Worm (Caenorhabditis elegans) whole organism, L4 larva: ENCODE data around the gene smg-8.
A peak's percentile ranks its signal among the peaks of the same experiment; 100 is the strongest.

Experiments
- F10B5.3 ChIP-seq: sonication (generic microtip); optimal IDR thresholded peaks from 2 replicates; lab custom pipeline; 2016; ENCODE audit warnings: mild to moderate bottlenecking, missing genetic modification characterization, missing compliant biosample characterization
- F49E8.2 ChIP-seq: sonication (generic microtip); optimal IDR thresholded peaks from 2 replicates; lab custom pipeline; 2016; ENCODE audit warnings: missing compliant biosample characterization, mild to moderate bottlenecking, missing genetic modification characterization, borderline replicate concordance
- R02D3.7 ChIP-seq: fragments of 150-350 bp; sonication (generic microtip); optimal IDR thresholded peaks from 3 replicates; lab custom pipeline; 2014; ENCODE audit warnings: missing biosample characterization, missing genetic modification characterization
- Y5F2A.4 ChIP-seq: fragments of 200-800 bp; sonication (Bioruptor generic); optimal IDR thresholded peaks from 2 replicates; lab custom pipeline; 2018; ENCODE audit warnings: mild to moderate bottlenecking, missing genetic modification characterization, missing compliant biosample characterization
- Y75B8A.6 ChIP-seq: fragments of 200-800 bp; sonication (Bioruptor generic); IDR thresholded peaks from 2 replicates; pipeline ENCODE4 v1.3.6; 2022; ENCODE audit warnings: missing genetic modification reagents, missing genetic modification characterization, missing compliant biosample characterization
- ama-1 ChIP-seq: fragments of 150-350 bp; optimal IDR thresholded peaks from 2 replicates; lab custom pipeline; 2014; ENCODE audit warnings: inconsistent platforms, mixed read lengths
- arid-1 ChIP-seq: fragments of 200-800 bp; sonication (Bioruptor generic); conservative IDR thresholded peaks from 2 replicates; pipeline ENCODE4 v1.3.6; 2022; ENCODE audit warnings: missing genetic modification reagents, missing genetic modification characterization, missing compliant biosample characterization
- attf-4 ChIP-seq: sonication (generic microtip); optimal IDR thresholded peaks from 3 replicates; lab custom pipeline; 2017; ENCODE audit warnings: missing biosample characterization, missing genetic modification characterization
- ceh-28 ChIP-seq: fragments of 150-350 bp; optimal IDR thresholded peaks from 2 replicates; lab custom pipeline; 2014; ENCODE audit warnings: missing biosample characterization, missing genetic modification reagents, missing genetic modification characterization
- ceh-82 ChIP-seq: sonication (generic microtip); optimal IDR thresholded peaks from 2 replicates; lab custom pipeline; 2017; ENCODE audit warnings: missing biosample characterization, missing genetic modification characterization
- ces-1 ChIP-seq: fragments of 150-350 bp; sonication (generic microtip); optimal IDR thresholded peaks from 4 replicates; lab custom pipeline; 2014; ENCODE audit warnings: missing biosample characterization, missing genetic modification reagents, missing genetic modification characterization
- daf-19 ChIP-seq: fragments of 200-800 bp; sonication (Bioruptor generic); conservative IDR thresholded peaks from 2 replicates; pipeline ENCODE4 v1.3.6; 2022; ENCODE audit warnings: missing genetic modification characterization, missing compliant biosample characterization
- daf-8 ChIP-seq: fragments of 200-800 bp; sonication (Bioruptor generic); IDR thresholded peaks from 2 replicates; pipeline ENCODE4 v1.3.6; 2022; ENCODE audit warnings: missing genetic modification characterization, missing compliant biosample characterization
- dmd-9 ChIP-seq: fragments of 200-800 bp; sonication (Bioruptor generic); IDR thresholded peaks from 2 replicates; pipeline ENCODE4 v1.3.6; 2022; ENCODE audit warnings: missing genetic modification reagents, missing genetic modification characterization, missing compliant biosample characterization
- dpl-1 ChIP-seq: fragments of 150-350 bp; optimal IDR thresholded peaks from 2 replicates; lab custom pipeline; 2014; ENCODE audit warnings: missing biosample characterization, missing genetic modification reagents, missing genetic modification characterization
- duxl-1 ChIP-seq: sonication (generic microtip); optimal IDR thresholded peaks from 2 replicates; lab custom pipeline; 2016; ENCODE audit warnings: mild to moderate bottlenecking, missing genetic modification characterization, moderate library complexity, missing compliant biosample characterization; ENCODE audit not compliant: poor library complexity
- dve-1 ChIP-seq: sonication (generic microtip); optimal IDR thresholded peaks from 2 replicates; lab custom pipeline; 2017; ENCODE audit warnings: antibody characterized with exemption, mild to moderate bottlenecking, missing genetic modification characterization, missing compliant biosample characterization; ENCODE audit not compliant: insufficient read depth
- egl-43 ChIP-seq: fragments of 200-800 bp; sonication (Bioruptor generic); IDR thresholded peaks from 2 replicates; pipeline ENCODE4 v1.3.6; 2022; ENCODE audit warnings: missing genetic modification reagents, missing genetic modification characterization, missing compliant biosample characterization
- hlh-11 ChIP-seq: fragments of 200-800 bp; sonication (Bioruptor generic); optimal IDR thresholded peaks from 2 replicates; lab custom pipeline; 2018; ENCODE audit warnings: mild to moderate bottlenecking, missing genetic modification characterization, missing compliant biosample characterization
- hmg-1.1 ChIP-seq: fragments of 200-800 bp; sonication (Bioruptor generic); IDR thresholded peaks from 2 replicates; pipeline ENCODE4 v1.3.6; 2022; ENCODE audit warnings: missing genetic modification reagents, missing genetic modification characterization, missing compliant biosample characterization
- lim-7 ChIP-seq: fragments of 200-800 bp; sonication (Bioruptor generic); IDR thresholded peaks from 2 replicates; pipeline ENCODE4 v1.3.6; 2022; ENCODE audit warnings: missing genetic modification characterization, missing compliant biosample characterization
- lin-13 ChIP-seq: fragments of 150-350 bp; optimal IDR thresholded peaks from 2 replicates; lab custom pipeline; 2014; ENCODE audit warnings: missing biosample characterization, missing genetic modification reagents, missing genetic modification characterization
- lin-15B ChIP-seq: fragments of 150-350 bp; sonication (generic microtip); optimal IDR thresholded peaks from 3 replicates; lab custom pipeline; 2014; ENCODE audit warnings: missing biosample characterization, missing genetic modification characterization
- lin-29 ChIP-seq: fragments of 200-800 bp; sonication (Bioruptor generic); IDR thresholded peaks from 2 replicates; pipeline ENCODE4 v1.3.6; 2022; ENCODE audit warnings: missing genetic modification reagents, missing genetic modification characterization, missing compliant biosample characterization
- lin-38 ChIP-seq: fragments of 200-800 bp; sonication (Bioruptor generic); IDR thresholded peaks from 2 replicates; pipeline ENCODE4 v1.3.6; 2022; ENCODE audit warnings: missing genetic modification reagents, missing genetic modification characterization, missing compliant biosample characterization
- lin-39 ChIP-seq: fragments of 150-350 bp; optimal IDR thresholded peaks from 2 replicates; lab custom pipeline; 2014; ENCODE audit warnings: missing biosample characterization, missing genetic modification reagents, missing genetic modification characterization
- mep-1 ChIP-seq: fragments of 150-350 bp; sonication (generic microtip); optimal IDR thresholded peaks from 3 replicates; lab custom pipeline; 2014; ENCODE audit warnings: missing biosample characterization, missing genetic modification characterization
- mes-2 ChIP-seq: sonication (generic microtip); optimal IDR thresholded peaks from 2 replicates; lab custom pipeline; 2016; ENCODE audit warnings: missing genotype, mild to moderate bottlenecking, missing genetic modification characterization, missing compliant biosample characterization; ENCODE audit not compliant: poor library complexity, severe bottlenecking
- nhr-10 ChIP-seq: fragments of 150-350 bp; optimal IDR thresholded peaks from 2 replicates; lab custom pipeline; 2014; ENCODE audit warnings: missing biosample characterization, missing genetic modification characterization
- nhr-102 ChIP-seq: sonication (generic microtip); optimal IDR thresholded peaks from 2 replicates; lab custom pipeline; 2016; ENCODE audit warnings: mild to moderate bottlenecking, missing genetic modification characterization, moderate library complexity, missing compliant biosample characterization
- nhr-25 ChIP-seq: sonication (generic microtip); optimal IDR thresholded peaks from 2 replicates; lab custom pipeline; 2017; ENCODE audit warnings: missing genetic modification characterization, mild to moderate bottlenecking, missing compliant biosample characterization, antibody characterized with exemption, moderate library complexity, borderline replicate concordance; ENCODE audit not compliant: insufficient read depth
- nhr-28 ChIP-seq: fragments of 150-350 bp; optimal IDR thresholded peaks from 2 replicates; lab custom pipeline; 2014; ENCODE audit warnings: missing biosample characterization, missing genetic modification characterization
- nhr-41 ChIP-seq: fragments of 200-800 bp; sonication (Bioruptor generic); IDR thresholded peaks from 2 replicates; pipeline ENCODE4 v1.3.6; 2022; ENCODE audit warnings: missing genetic modification reagents, missing genetic modification characterization, missing compliant biosample characterization
- nhr-48 ChIP-seq: sonication (generic microtip); optimal IDR thresholded peaks from 2 replicates; lab custom pipeline; 2016; ENCODE audit warnings: mild to moderate bottlenecking, missing genetic modification characterization, missing compliant biosample characterization
- nhr-6 ChIP-seq: fragments of 150-350 bp; optimal IDR thresholded peaks from 2 replicates; lab custom pipeline; 2014; ENCODE audit warnings: missing biosample characterization, missing genetic modification characterization
- nhr-76 ChIP-seq: fragments of 150-350 bp; optimal IDR thresholded peaks from 2 replicates; lab custom pipeline; 2014; ENCODE audit warnings: missing biosample characterization, missing genetic modification characterization
- pqm-1 ChIP-seq: sonication (generic microtip); optimal IDR thresholded peaks from 2 replicates; lab custom pipeline; 2017; ENCODE audit warnings: missing biosample characterization, missing genetic modification characterization
- rbr-2 ChIP-seq: sonication (generic microtip); optimal IDR thresholded peaks from 2 replicates; lab custom pipeline; 2016; ENCODE audit warnings: missing genotype, missing genetic modification characterization, missing compliant biosample characterization
- saeg-2 ChIP-seq: fragments of 200-800 bp; sonication (Bioruptor generic); IDR thresholded peaks from 2 replicates; pipeline ENCODE4 v1.3.6; 2022; ENCODE audit warnings: missing genetic modification reagents, missing genetic modification characterization, missing compliant biosample characterization
- set-16 ChIP-seq: fragments of 200-800 bp; sonication (Bioruptor generic); IDR thresholded peaks from 2 replicates; pipeline ENCODE4 v1.3.6; 2022; ENCODE audit warnings: missing genetic modification reagents, missing genetic modification characterization, missing compliant biosample characterization
- snpc-1.2 ChIP-seq: fragments of 200-800 bp; sonication (Bioruptor generic); IDR thresholded peaks from 2 replicates; pipeline ENCODE4 v1.3.6; 2022; ENCODE audit warnings: missing genetic modification reagents, missing genetic modification characterization, missing compliant biosample characterization
- tag-97 ChIP-seq: fragments of 200-800 bp; sonication (Bioruptor generic); IDR thresholded peaks from 2 replicates; pipeline ENCODE4 v1.3.6; 2022; ENCODE audit warnings: missing genetic modification characterization, missing compliant biosample characterization
- unc-130 ChIP-seq: sonication (generic microtip); optimal IDR thresholded peaks from 2 replicates; lab custom pipeline; 2016; ENCODE audit warnings: missing genetic modification reagents, missing genetic modification characterization, missing compliant biosample characterization
- unc-39 ChIP-seq: sonication (generic microtip); optimal IDR thresholded peaks from 2 replicates; lab custom pipeline; 2017; ENCODE audit warnings: missing biosample characterization, missing genetic modification characterization
- unc-62 ChIP-seq, 3 experiments: fragments of 150-350 bp in 1 of 3; sonication (generic microtip); optimal IDR thresholded peaks in 2 of 3; peaks in 1 of 3; 1 replicate in 1 of 3; 2 replicates in 2 of 3; lab custom pipeline; 2014 to 2017; ENCODE audit warnings: missing biosample characterization in 3 of 3, missing genetic modification characterization in 3 of 3, missing genetic modification reagents in 3 of 3, missing genotype in 1 of 3
- vab-7 ChIP-seq: fragments of 200-800 bp; sonication (Bioruptor generic); IDR thresholded peaks from 2 replicates; pipeline ENCODE4 v1.3.6; 2022; ENCODE audit warnings: missing genetic modification reagents, missing genetic modification characterization, missing compliant biosample characterization
- zag-1 ChIP-seq: fragments of 150-350 bp; optimal IDR thresholded peaks from 2 replicates; lab custom pipeline; 2014; ENCODE audit warnings: missing biosample characterization, missing genetic modification characterization
- zfp-2 ChIP-seq: sonication (generic microtip); optimal IDR thresholded peaks from 2 replicates; lab custom pipeline; 2016; ENCODE audit warnings: mild to moderate bottlenecking, missing genetic modification characterization, missing compliant biosample characterization
- zip-2 ChIP-seq: fragments of 150-350 bp; optimal IDR thresholded peaks from 2 replicates; lab custom pipeline; 2014; ENCODE audit warnings: missing biosample characterization, missing genetic modification characterization
- ztf-11 ChIP-seq: fragments of 150-350 bp; optimal IDR thresholded peaks from 2 replicates; lab custom pipeline; 2014; ENCODE audit warnings: missing biosample characterization, missing genetic modification characterization
- ztf-7 ChIP-seq: fragments of 150-350 bp; optimal IDR thresholded peaks from 2 replicates; lab custom pipeline; 2014; ENCODE audit warnings: missing biosample characterization, missing genetic modification characterization

The smg-8 gene

ce11 chrII:14496809-14497208 lies 55.6 kb downstream of the smg-8 start (continued):
- no peak for TF ChIP-seq lin-15B (tag; lab: Kevin White, UChicago)
- TF ChIP-seq nhr-28 (tag; lab: Kevin White, UChicago): peak; percentile 91
- peak; percentile 92 for TF ChIP-seq mes-2 (tag; lab: Kevin White, UChicago)
- peak; percentile 89 for TF ChIP-seq nhr-102 (tag; lab: Kevin White, UChicago)
- peak; percentile 41 for TF ChIP-seq zip-2 (tag; lab: Kevin White, UChicago)
- peak; percentile 81 for TF ChIP-seq snpc-1.2 (GFP tag; lab: Robert Waterston, UW)
- no peak for TF ChIP-seq tag-97 (GFP tag; lab: Robert Waterston, UW)
- TF ChIP-seq lin-38 (GFP tag; lab: Robert Waterston, UW): peak; percentile 85
- peak; percentile 46 for TF ChIP-seq lin-13 (GFP tag; lab: Kevin White, UChicago)
- TF ChIP-seq nhr-41 (GFP tag; lab: Robert Waterston, UW): peak; percentile 87
- TF ChIP-seq arid-1 (GFP tag; lab: Robert Waterston, UW): peak; percentile 87
- TF ChIP-seq daf-8 (GFP tag; lab: Robert Waterston, UW): 0 out of 2 replicates have a peak, but pooled peaks have one; percentile 58
- peak; percentile 90 for TF ChIP-seq dve-1
- TF ChIP-seq rbr-2 (tag; lab: Kevin White, UChicago): peak; percentile 77
- peak; percentile 61 for TF ChIP-seq ztf-7 (tag; lab: Kevin White, UChicago)
- peak; percentile 83 for TF ChIP-seq mep-1 (tag; lab: Kevin White, UChicago)
- TF ChIP-seq R02D3.7: peak; percentile 7
- peak; percentile 57 for TF ChIP-seq F10B5.3 (tag; lab: Kevin White, UChicago)
- no peak for TF ChIP-seq lin-39 (tag; lab: Kevin White, UChicago)
- peak in 1 of 2 experiments; percentile 93 for TF ChIP-seq unc-62 (GFP tag; optimal IDR thresholded peaks at IDR 0.05 in 1 of 2; lab: Kevin White, UChicago)
- no peak for TF ChIP-seq unc-62 (tag; optimal IDR thresholded peaks at IDR 0.05; lab: Kevin White, UChicago)
- TF ChIP-seq F49E8.2 (tag; lab: Kevin White, UChicago): peak; percentile 78
- no peak for TF ChIP-seq ces-1 (GFP tag; lab: Kevin White, UChicago)
- TF ChIP-seq Y5F2A.4 (GFP tag; lab: Kevin White, UChicago): peak; percentile 76
- peak; percentile 24; the same call in 1 of the 2 replicates for TF ChIP-seq set-16 (GFP tag; lab: Robert Waterston, UW)
- TF ChIP-seq nhr-25: peak; percentile 80
- peak; percentile 95 for TF ChIP-seq daf-19 (GFP tag; lab: Robert Waterston, UW)
- TF ChIP-seq unc-39 (tag; lab: Kevin White, UChicago): no peak
- peak; percentile 86 for TF ChIP-seq duxl-1 (tag; lab: Kevin White, UChicago)
- TF ChIP-seq pqm-1: peak; percentile 32
- TF ChIP-seq Y75B8A.6 (GFP tag; lab: Robert Waterston, UW): peak; percentile 44; the same call in 1 of the 2 replicates
- no peak for TF ChIP-seq ceh-28 (tag; lab: Kevin White, UChicago)
- TF ChIP-seq dmd-9: peak; percentile 76
- peak; percentile 63 for TF ChIP-seq lin-29 (GFP tag; lab: Robert Waterston, UW)
- no peak for TF ChIP-seq zag-1 (tag; lab: Kevin White, UChicago)
- TF ChIP-seq ceh-82 (tag; lab: Kevin White, UChicago): no peak
- peak; percentile 80 for TF ChIP-seq hlh-11
- peak; percentile 92 for TF ChIP-seq unc-130 (GFP tag; lab: Kevin White, UChicago)
- TF ChIP-seq lim-7: peak; percentile 97
- TF ChIP-seq dpl-1 (GFP tag; lab: Kevin White, UChicago): peak; percentile 68
- TF ChIP-seq ama-1 (lab: Kevin White, UChicago): no peak
- peak; percentile 86 for TF ChIP-seq hmg-1.1 (GFP tag; lab: Robert Waterston, UW)
- no peak for TF ChIP-seq nhr-76 (tag; lab: Kevin White, UChicago)
- peak; percentile 41 for TF ChIP-seq attf-4
- TF ChIP-seq zfp-2: peak; percentile 69
- peak; percentile 97 for TF ChIP-seq egl-43 (GFP tag; lab: Robert Waterston, UW)
- TF ChIP-seq nhr-48: peak; percentile 87
- TF ChIP-seq nhr-6 (tag; lab: Kevin White, UChicago): peak; percentile 75
- TF ChIP-seq saeg-2 (GFP tag; lab: Robert Waterston, UW): 0 out of 2 replicates have a peak, but pooled peaks have one; percentile 67
- TF ChIP-seq vab-7: peak; percentile 91
- no peak for TF ChIP-seq ztf-11
- peak; percentile 63 for TF ChIP-seq nhr-10 (tag; lab: Kevin White, UChicago)
